Fruit fly (Drosophila melanogaster): ENCODE results near the gene mRpL12.

DNA sequence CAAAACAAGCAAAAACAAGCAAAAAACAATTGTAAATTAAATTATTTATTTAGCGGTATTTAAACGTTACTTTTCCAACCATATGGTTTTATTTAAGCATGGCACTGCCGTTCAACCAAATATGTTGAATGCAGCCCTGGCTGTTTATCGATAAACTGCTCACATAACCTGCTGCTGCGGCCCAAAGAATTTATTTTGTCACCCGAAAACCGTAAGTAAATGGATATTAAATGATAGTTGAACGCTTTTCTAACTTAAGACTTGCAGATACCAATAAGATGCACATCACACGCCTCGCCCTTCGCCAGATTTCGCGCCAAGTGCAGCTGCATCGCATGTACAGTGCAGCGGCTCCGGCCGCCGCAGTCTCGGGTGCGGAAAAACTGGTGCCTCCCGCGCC lies at the start of gene mRpL12:
- TF ChIP-seq h (optimal IDR thresholded peaks at IDR 0.05) (no peak), Sin3A (optimal IDR thresholded peaks at IDR 0.05) (no peak), psq (optimal IDR thresholded peaks at IDR 0.05) (no peak)

Measured in Kc167 (cell line).